Fruit fly (Drosophila melanogaster): ENCODE results near the gene Meics.

Gene Meics

dm6 chr3L:14004963-14005458, 40.5 kb upstream of the Meics start (continued):
- TF ChIP-seq CG1832 (GFP tag; optimal IDR thresholded peaks at IDR 0.05) (peak; percentile 59), CG17385 (GFP tag; optimal IDR thresholded peaks at IDR 0.05) (peak; percentile 91), CG3847 (GFP tag; IDR thresholded peaks at IDR 0.05) (peak; percentile 93), slp2 (GFP tag; optimal IDR thresholded peaks at IDR 0.05) (peak; percentile 96), Neu2 (GFP tag; optimal IDR thresholded peaks at IDR 0.05; ENCODE audit: borderline replicate concordance) (peak; percentile 58), CG10274 (GFP tag; optimal IDR thresholded peaks at IDR 0.05) (peak; percentile 81), CG8924 (tag; optimal IDR thresholded peaks at IDR 0.05) (peak; percentile 94), CG2202 (tag; optimal IDR thresholded peaks at IDR 0.05) (peak; percentile 79), dysf (GFP tag; IDR thresholded peaks at IDR 0.05) (peak; percentile 95), Dbx (GFP tag; IDR thresholded peaks at IDR 0.05) (peak; percentile 94), gcm2 (GFP tag; optimal IDR thresholded peaks at IDR 0.05) (peak; percentile 94), Atf3 (GFP tag; optimal IDR thresholded peaks at IDR 0.05) (peak; percentile 93), jing (GFP tag; optimal IDR thresholded peaks at IDR 0.05) (peak; percentile 93), sisA (GFP tag; IDR thresholded peaks at IDR 0.05) (peak; percentile 98), CG15011 (GFP tag; optimal IDR thresholded peaks at IDR 0.05) (peak; percentile 88), chn (GFP tag; optimal IDR thresholded peaks at IDR 0.05) (peak; percentile 95), CG4617 (GFP tag; optimal IDR thresholded peaks at IDR 0.05; ENCODE audit: borderline replicate concordance) (no peak), yki (optimal IDR thresholded peaks at IDR 0.05) (no peak), CHES-1-like (GFP tag; optimal IDR thresholded peaks at IDR 0.05) (peak; percentile 97), abd-A (tag; optimal IDR thresholded peaks at IDR 0.05) (no peak), CG17359 (tag; optimal IDR thresholded peaks at IDR 0.05) (peak; percentile 100), CG7987 (GFP tag; optimal IDR thresholded peaks at IDR 0.05) (peak; percentile 87), CG1024 (GFP tag; IDR thresholded peaks at IDR 0.05) (peak; percentile 91), stwl (tag; optimal IDR thresholded peaks at IDR 0.05) (no peak), bbx (GFP tag; IDR thresholded peaks at IDR 0.05; ENCODE audit: partially characterized antibody) (peak; percentile 35; the same call in 1 of the 2 replicates), CG10565 (GFP tag; optimal IDR thresholded peaks at IDR 0.05) (peak; percentile 87), Rx (GFP tag; IDR thresholded peaks at IDR 0.05) (peak; percentile 95), CG14860 (GFP tag; IDR thresholded peaks at IDR 0.05; ENCODE audit: partially characterized antibody) (no peak), lov (optimal IDR thresholded peaks at IDR 0.05) (no peak), lov (GFP tag; IDR thresholded peaks at IDR 0.05) (peak; percentile 90), CG7928 (GFP tag; optimal IDR thresholded peaks at IDR 0.05) (peak; percentile 72), CG32767 (GFP tag; IDR thresholded peaks at IDR 0.05) (peak; percentile 93), CG8478 (optimal IDR thresholded peaks at IDR 0.05) (no peak), CG42726 (GFP tag; IDR thresholded peaks at IDR 0.05; ENCODE audit: partially characterized antibody) (no peak), prd (optimal IDR thresholded peaks at IDR 0.05) (no peak), prd (GFP tag; IDR thresholded peaks at IDR 0.05) (peak; percentile 93), bcd (GFP tag; optimal IDR thresholded peaks at IDR 0.05) (peak; percentile 95), exex (tag; optimal IDR thresholded peaks at IDR 0.05) (peak; percentile 73), eyg (GFP tag; optimal IDR thresholded peaks at IDR 0.05) (peak; percentile 93), dan (GFP tag; IDR thresholded peaks at IDR 0.05) (no peak), tap (tag; optimal IDR thresholded peaks at IDR 0.05) (peak; percentile 95), Oli (tag; optimal IDR thresholded peaks at IDR 0.05) (peak; percentile 96), hkb (optimal IDR thresholded peaks at IDR 0.05) (no peak), hkb (GFP tag; IDR thresholded peaks at IDR 0.05) (peak; percentile 97), ATbp (GFP tag; optimal IDR thresholded peaks at IDR 0.05) (peak; percentile 95), Hr78 (GFP tag; optimal IDR thresholded peaks at IDR 0.05) (peak in 1 of 2 experiments; percentile 82), ems (GFP tag; optimal IDR thresholded peaks at IDR 0.05) (peak; percentile 97), Pdp1 (GFP tag; optimal IDR thresholded peaks at IDR 0.05) (peak; percentile 95 to 96), CkIIα-i1 (GFP tag; IDR thresholded peaks at IDR 0.05) (peak; percentile 83), zen2 (GFP tag; IDR thresholded peaks at IDR 0.05; ENCODE audit: partially characterized antibody) (no peak), chm (GFP tag; IDR thresholded peaks at IDR 0.05) (peak; percentile 96)

Measured in whole organism, embryonic.